In genomic region chr3R:30803815-30804515, dm6 we compare ENCODE assay signal across 1 fruit fly cellular context.
TF ChIP-seq lines count a peak whose summit lies in the region.

No protein-coding gene starts in this region.

TF ChIP-seq in whole organism, embryonic, 481 proteins besides CTCF, POLR2A, EP300 and RAD21 (continued from another document and continues in another):
- TF ChIP-seq Atf-2 (GFP tag; optimal IDR thresholded peaks at IDR 0.05; lab: Kevin White, UChicago) (no peak), CG32772 (GFP tag; IDR thresholded peaks at IDR 0.05; lab: Robert Waterston, UW) (peak; percentile 21; the same call in 1 of the 2 replicates), cas (GFP tag; IDR thresholded peaks at IDR 0.05; lab: Robert Waterston, UW) (no peak), Nf-YC (tag; optimal IDR thresholded peaks at IDR 0.05; lab: Kevin White, UChicago) (peak; percentile 22), D19A (tag; optimal IDR thresholded peaks at IDR 0.05; lab: Kevin White, UChicago) (no peak), CG10366 (GFP tag; IDR thresholded peaks at IDR 0.05; lab: Robert Waterston, UW) (no peak), zfh2 (GFP tag; optimal IDR thresholded peaks at IDR 0.05; lab: Kevin White, UChicago) (no peak), Myb (GFP tag; optimal IDR thresholded peaks at IDR 0.05; lab: Kevin White, UChicago) (no peak), CG31224 (GFP tag; IDR thresholded peaks at IDR 0.05; lab: Robert Waterston, UW) (no peak), dm (GFP tag; optimal IDR thresholded peaks at IDR 0.05; lab: Kevin White, UChicago) (no peak), Xbp1 (GFP tag; optimal IDR thresholded peaks at IDR 0.05; lab: Kevin White, UChicago) (peak; percentile 34), inv (GFP tag; IDR thresholded peaks at IDR 0.05; lab: Robert Waterston, UW; ENCODE audit: partially characterized antibody) (no peak), tin (GFP tag; optimal IDR thresholded peaks at IDR 0.05; lab: Kevin White, UChicago) (peak; percentile 25), Dip2 (GFP tag; IDR thresholded peaks at IDR 0.05; lab: Robert Waterston, UW) (no peak), CG4707 (GFP tag; optimal IDR thresholded peaks at IDR 0.05; lab: Kevin White, UChicago) (peak; percentile 74), CG1024 (GFP tag; IDR thresholded peaks at IDR 0.05; lab: Robert Waterston, UW) (no peak), YL-1 (GFP tag; optimal IDR thresholded peaks at IDR 0.05; lab: Kevin White, UChicago) (no peak), CG17802 (tag; optimal IDR thresholded peaks at IDR 0.05; lab: Kevin White, UChicago) (no peak), Sox102F (GFP tag; optimal IDR thresholded peaks at IDR 0.05; lab: Kevin White, UChicago) (peak; percentile 67), BtbVII (GFP tag; optimal IDR thresholded peaks at IDR 0.05; lab: Kevin White, UChicago) (no peak), sug (tag; optimal IDR thresholded peaks at IDR 0.05; lab: Kevin White, UChicago) (no peak), CG17612 (GFP tag; IDR thresholded peaks at IDR 0.05; lab: Robert Waterston, UW) (no peak), HLH3B (GFP tag; IDR thresholded peaks at IDR 0.05; lab: Robert Waterston, UW) (no peak), Lhr (GFP tag; optimal IDR thresholded peaks at IDR 0.05; lab: Kevin White, UChicago) (no peak), CG18764 (GFP tag; optimal IDR thresholded peaks at IDR 0.05; lab: Kevin White, UChicago) (no peak), cwo (GFP tag; optimal IDR thresholded peaks at IDR 0.05; lab: Kevin White, UChicago) (no peak), Hr51 (GFP tag; optimal IDR thresholded peaks at IDR 0.05; lab: Kevin White, UChicago) (peak in 1 of 2 experiments; percentile 36), oc (tag; optimal IDR thresholded peaks at IDR 0.05; lab: Kevin White, UChicago) (no peak), HmgD (GFP tag; optimal IDR thresholded peaks at IDR 0.05; lab: Kevin White, UChicago) (no peak), Spps (tag; optimal IDR thresholded peaks at IDR 0.05; lab: Kevin White, UChicago) (no peak), mld (GFP tag; IDR thresholded peaks at IDR 0.05; lab: Robert Waterston, UW; ENCODE audit: partially characterized antibody) (no peak), MESR4 (GFP tag; optimal IDR thresholded peaks at IDR 0.05; lab: Kevin White, UChicago) (no peak), peb (GFP tag; IDR thresholded peaks at IDR 0.05; lab: Robert Waterston, UW) (peak; percentile 15; the same call in 1 of the 2 replicates), Ptx1 (GFP tag; IDR thresholded peaks at IDR 0.05; lab: Robert Waterston, UW) (peak; percentile 25; the same call in 1 of the 2 replicates), pita (GFP tag; optimal IDR thresholded peaks at IDR 0.05; lab: Kevin White, UChicago) (no peak), shn (GFP tag; optimal IDR thresholded peaks at IDR 0.05; lab: Kevin White, UChicago) (peak; percentile 32), Vsx1 (GFP tag; optimal IDR thresholded peaks at IDR 0.05; lab: Kevin White, UChicago) (no peak), gcm2 (GFP tag; optimal IDR thresholded peaks at IDR 0.05; lab: Kevin White, UChicago) (no peak), CG8359 (GFP tag; optimal IDR thresholded peaks at IDR 0.05; lab: Kevin White, UChicago; ENCODE audit: borderline replicate concordance) (peak; percentile 27), CG13123 (GFP tag; optimal IDR thresholded peaks at IDR 0.05; lab: Kevin White, UChicago) (no peak), Oli (tag; optimal IDR thresholded peaks at IDR 0.05; lab: Kevin White, UChicago) (peak; percentile 48), CG7357 (GFP tag; IDR thresholded peaks at IDR 0.05; lab: Robert Waterston, UW) (peak; percentile 23; the same call in 1 of the 3 replicates), NfI (GFP tag; optimal IDR thresholded peaks at IDR 0.05; lab: Kevin White, UChicago) (no peak), CG7963 (GFP tag; IDR thresholded peaks at IDR 0.05; lab: Robert Waterston, UW; ENCODE audit: partially characterized antibody) (no peak), HLHmδ (GFP tag; optimal IDR thresholded peaks at IDR 0.05; lab: Kevin White, UChicago) (no peak), Gsc (GFP tag; IDR thresholded peaks at IDR 0.05; lab: Robert Waterston, UW) (no peak), gcm (GFP tag; optimal IDR thresholded peaks at IDR 0.05; lab: Kevin White, UChicago) (no peak), CG12104 (GFP tag; optimal IDR thresholded peaks at IDR 0.05; lab: Kevin White, UChicago) (no peak), yki (optimal IDR thresholded peaks at IDR 0.05; lab: Kevin White, UChicago) (no peak), pfk (GFP tag; optimal IDR thresholded peaks at IDR 0.05; lab: Kevin White, UChicago) (no peak), CG8924 (tag; optimal IDR thresholded peaks at IDR 0.05; lab: Kevin White, UChicago) (no peak), zen2 (GFP tag; IDR thresholded peaks at IDR 0.05; lab: Robert Waterston, UW; ENCODE audit: partially characterized antibody) (no peak), crp (GFP tag; optimal IDR thresholded peaks at IDR 0.05; lab: Kevin White, UChicago) (no peak), CG3847 (GFP tag; IDR thresholded peaks at IDR 0.05; lab: Robert Waterston, UW) (no peak), ac (GFP tag; optimal IDR thresholded peaks at IDR 0.05; lab: Kevin White, UChicago) (no peak), CG12155 (GFP tag; optimal IDR thresholded peaks at IDR 0.05; lab: Kevin White, UChicago) (no peak), cad (GFP tag; optimal IDR thresholded peaks at IDR 0.05; lab: Kevin White, UChicago) (peak; percentile 27), Max (GFP tag; optimal IDR thresholded peaks at IDR 0.05; lab: Kevin White, UChicago) (no peak), CG1529 (GFP tag; optimal IDR thresholded peaks at IDR 0.05; lab: Kevin White, UChicago) (peak; percentile 37), trem (tag; optimal IDR thresholded peaks at IDR 0.05; lab: Kevin White, UChicago) (no peak), CG6272 (GFP tag; IDR thresholded peaks at IDR 0.05; lab: Robert Waterston, UW) (no peak), tna (GFP tag; IDR thresholded peaks at IDR 0.05; lab: Robert Waterston, UW; ENCODE audit: partially characterized antibody) (no peak), CG18476 (GFP tag; optimal IDR thresholded peaks at IDR 0.05; lab: Kevin White, UChicago) (no peak), CG5180 (GFP tag; optimal IDR thresholded peaks at IDR 0.05; lab: Kevin White, UChicago) (no peak), CG6765 (GFP tag; optimal IDR thresholded peaks at IDR 0.05; lab: Kevin White, UChicago) (no peak), mirr (GFP tag; optimal IDR thresholded peaks at IDR 0.05; lab: Kevin White, UChicago) (no peak), Gug (GFP tag; IDR thresholded peaks at IDR 0.05; lab: Robert Waterston, UW) (no peak), CG9817 (tag; optimal IDR thresholded peaks at IDR 0.05; lab: Kevin White, UChicago) (no peak), CkIIα-i1 (GFP tag; IDR thresholded peaks at IDR 0.05; lab: Robert Waterston, UW) (no peak), CG3838 (GFP tag; optimal IDR thresholded peaks at IDR 0.05; lab: Kevin White, UChicago) (no peak), CG8478 (optimal IDR thresholded peaks at IDR 0.05; lab: Kevin White, UChicago) (no peak), Fer1 (GFP tag; optimal IDR thresholded peaks at IDR 0.05; lab: Kevin White, UChicago) (no peak), Bgb (GFP tag; IDR thresholded peaks at IDR 0.05; lab: Robert Waterston, UW; ENCODE audit: partially characterized antibody) (no peak), br (optimal IDR thresholded peaks at IDR 0.05; lab: Kevin White, UChicago) (no peak), hth (optimal IDR thresholded peaks at IDR 0.05; lab: Kevin White, UChicago) (no peak), Jarid2 (GFP tag; optimal IDR thresholded peaks at IDR 0.05; lab: Kevin White, UChicago) (no peak), CG3281 (GFP tag; optimal IDR thresholded peaks at IDR 0.05; lab: Kevin White, UChicago) (no peak), ap (GFP tag; IDR thresholded peaks at IDR 0.05; lab: Robert Waterston, UW) (0 out of 2 replicates have a peak, but pooled peaks have one; percentile 19), dimm (GFP tag; IDR thresholded peaks at IDR 0.05; lab: Robert Waterston, UW) (no peak), CG32532 (GFP tag; IDR thresholded peaks at IDR 0.05; lab: Robert Waterston, UW) (no peak), CG16863 (GFP tag; optimal IDR thresholded peaks at IDR 0.05; lab: Kevin White, UChicago) (no peak), Trl (optimal IDR thresholded peaks at IDR 0.05; lab: Kevin White, UChicago) (no peak), Trl (GFP tag; optimal IDR thresholded peaks at IDR 0.05; lab: Kevin White, UChicago) (no peak), Hsf (GFP tag; optimal IDR thresholded peaks at IDR 0.05; lab: Kevin White, UChicago) (peak; percentile 26), CG7786 (GFP tag; optimal IDR thresholded peaks at IDR 0.05; lab: Kevin White, UChicago) (peak; percentile 10), CG17328 (GFP tag; IDR thresholded peaks at IDR 0.05; lab: Robert Waterston, UW) (no peak), Tbp (GFP tag; optimal IDR thresholded peaks at IDR 0.05; lab: Kevin White, UChicago) (no peak), Lpt (GFP tag; optimal IDR thresholded peaks at IDR 0.05; lab: Kevin White, UChicago) (no peak), dmrt99B (tag; optimal IDR thresholded peaks at IDR 0.05; lab: Kevin White, UChicago) (peak; percentile 59), btn (GFP tag; optimal IDR thresholded peaks at IDR 0.05; lab: Kevin White, UChicago) (no peak), twi (tag; optimal IDR thresholded peaks at IDR 0.05; lab: Kevin White, UChicago) (no peak), Bteb2 (GFP tag; optimal IDR thresholded peaks at IDR 0.05; lab: Kevin White, UChicago) (no peak), CG16813 (GFP tag; IDR thresholded peaks at IDR 0.05; lab: Robert Waterston, UW; ENCODE audit: partially characterized antibody) (no peak), nerfin-1 (tag; optimal IDR thresholded peaks at IDR 0.05; lab: Kevin White, UChicago) (peak; percentile 34), HHEX (GFP tag; optimal IDR thresholded peaks at IDR 0.05; lab: Kevin White, UChicago) (no peak), CG34422 (GFP tag; IDR thresholded peaks at IDR 0.05; lab: Robert Waterston, UW) (no peak), slp2 (GFP tag; optimal IDR thresholded peaks at IDR 0.05; lab: Kevin White, UChicago) (no peak), chm (GFP tag; IDR thresholded peaks at IDR 0.05; lab: Robert Waterston, UW) (0 out of 2 replicates have a peak, but pooled peaks have one; percentile 41), wek (GFP tag; optimal IDR thresholded peaks at IDR 0.05; lab: Kevin White, UChicago) (no peak), NFAT (GFP tag; IDR thresholded peaks at IDR 0.05; lab: Robert Waterston, UW) (no peak), CG1647 (GFP tag; optimal IDR thresholded peaks at IDR 0.05; lab: Kevin White, UChicago) (no peak), ham (GFP tag; IDR thresholded peaks at IDR 0.05; lab: Robert Waterston, UW) (no peak), rib (GFP tag; IDR thresholded peaks at IDR 0.05; lab: Robert Waterston, UW) (peak; percentile 23; the same call in 1 of the 2 replicates), Elba2 (GFP tag; optimal IDR thresholded peaks at IDR 0.05; lab: Kevin White, UChicago) (no peak), B-H1 (GFP tag; IDR thresholded peaks at IDR 0.05; lab: Robert Waterston, UW) (no peak), CG5245 (GFP tag; optimal IDR thresholded peaks at IDR 0.05; lab: Kevin White, UChicago) (no peak), CG10267 (tag; optimal IDR thresholded peaks at IDR 0.05; lab: Kevin White, UChicago) (no peak), otp (GFP tag; IDR thresholded peaks at IDR 0.05; lab: Robert Waterston, UW) (no peak), crol (GFP tag; IDR thresholded peaks at IDR 0.05; lab: Robert Waterston, UW) (0 out of 2 replicates have a peak, but pooled peaks have one; percentile 9), ind (GFP tag; optimal IDR thresholded peaks at IDR 0.05; lab: Kevin White, UChicago) (no peak), Med (GFP tag; lab: Kevin White, UChicago) (peak; percentile 51), CG6791 (GFP tag; IDR thresholded peaks at IDR 0.05; lab: Robert Waterston, UW; ENCODE audit: partially characterized antibody) (no peak), CG11093 (GFP tag; IDR thresholded peaks at IDR 0.05; lab: Robert Waterston, UW) (no peak), CG11504 (tag; optimal IDR thresholded peaks at IDR 0.05; lab: Kevin White, UChicago) (peak; percentile 41), exex (tag; optimal IDR thresholded peaks at IDR 0.05; lab: Kevin White, UChicago) (no peak), CG1603 (tag; optimal IDR thresholded peaks at IDR 0.05; lab: Kevin White, UChicago) (peak; percentile 29), CG3407 (GFP tag; optimal IDR thresholded peaks at IDR 0.05; lab: Kevin White, UChicago) (peak; percentile 1), CG8388 (GFP tag; optimal IDR thresholded peaks at IDR 0.05; lab: Kevin White, UChicago) (peak; percentile 2), disco-r (GFP tag; optimal IDR thresholded peaks at IDR 0.05; lab: Kevin White, UChicago) (no peak), CG6654 (GFP tag; optimal IDR thresholded peaks at IDR 0.05; lab: Kevin White, UChicago) (no peak), CG11723 (GFP tag; optimal IDR thresholded peaks at IDR 0.05; lab: Kevin White, UChicago) (no peak), CG14050 (GFP tag; IDR thresholded peaks at IDR 0.05; lab: Robert Waterston, UW) (no peak), CG17186 (GFP tag; optimal IDR thresholded peaks at IDR 0.05; lab: Kevin White, UChicago) (no peak), wor (GFP tag; IDR thresholded peaks at IDR 0.05; lab: Robert Waterston, UW) (peak; percentile 19; the same call in 1 of the 2 replicates), Deaf1 (tag; optimal IDR thresholded peaks at IDR 0.05; lab: Kevin White, UChicago) (no peak), sr (GFP tag; IDR thresholded peaks at IDR 0.05; lab: Robert Waterston, UW) (no peak), nmo (GFP tag; optimal IDR thresholded peaks at IDR 0.05; lab: Kevin White, UChicago) (peak; percentile 66), ttk (GFP tag; IDR thresholded peaks at IDR 0.05; lab: Robert Waterston, UW) (no peak), Nf-YB (GFP tag; optimal IDR thresholded peaks at IDR 0.05; lab: Kevin White, UChicago) (peak; percentile 44), CG1792 (GFP tag; optimal IDR thresholded peaks at IDR 0.05; lab: Kevin White, UChicago) (no peak), cato (GFP tag; optimal IDR thresholded peaks at IDR 0.05; lab: Kevin White, UChicago; ENCODE audit: borderline replicate concordance) (no peak), sisA (GFP tag; IDR thresholded peaks at IDR 0.05; lab: Robert Waterston, UW) (no peak), CG9876 (GFP tag; optimal IDR thresholded peaks at IDR 0.05; lab: Kevin White, UChicago) (no peak), vvl (GFP tag; IDR thresholded peaks at IDR 0.05; lab: Robert Waterston, UW) (peak; percentile 21; the same call in 1 of the 2 replicates), cg (GFP tag; optimal IDR thresholded peaks at IDR 0.05; lab: Kevin White, UChicago) (peak; percentile 71), CG9932 (GFP tag; IDR thresholded peaks at IDR 0.05; lab: Robert Waterston, UW) (no peak), al (GFP tag; IDR thresholded peaks at IDR 0.05; lab: Robert Waterston, UW) (no peak)
